Fruit fly (Drosophila melanogaster): ENCODE results near the gene CG8042.

- TF ChIP-seq ttk (optimal IDR thresholded peaks at IDR 0.05) (no peak), Myc (optimal IDR thresholded peaks at IDR 0.05) (no peak), psq (optimal IDR thresholded peaks at IDR 0.05) (no peak), h (optimal IDR thresholded peaks at IDR 0.05) (no peak)
Measured at dm6 chr3L:7935409-7935932, 39.3 kb downstream of the CG8042 start.
